Worm (Caenorhabditis elegans) whole organism, midembryonic: ENCODE measurements around the gene F26G1.3.

ENCODE experiments used
- klf-2 ChIP-seq: fragments of 200-800 bp; sonication (Bioruptor generic); conservative IDR thresholded peaks from 2 replicates; pipeline ENCODE4 v1.3.6; 2022; ENCODE audit warnings: missing genetic modification reagents, missing genetic modification characterization, missing compliant biosample characterization
- med-1 ChIP-seq: sonication (generic microtip); optimal IDR thresholded peaks from 2 replicates; lab custom pipeline; 2017; ENCODE audit warnings: missing genetic modification characterization, mild to moderate bottlenecking, missing compliant biosample characterization, antibody characterized with exemption, missing genetic modification reagents; ENCODE audit not compliant: insufficient read depth
- tab-1 ChIP-seq: fragments of 200-800 bp; sonication (Bioruptor generic); IDR thresholded peaks from 2 replicates; pipeline ENCODE4 v1.3.6; 2022; ENCODE audit warnings: missing genetic modification characterization, missing compliant biosample characterization
- ztf-23 ChIP-seq: fragments of 200-800 bp; sonication (Bioruptor generic); IDR thresholded peaks from 2 replicates; pipeline ENCODE4 v1.3.6; 2022; ENCODE audit warnings: missing genetic modification reagents, missing genetic modification characterization, missing compliant biosample characterization
- ztf-29 ChIP-seq: fragments of 200-800 bp; sonication (Bioruptor generic); IDR thresholded peaks from 2 replicates; pipeline ENCODE4 v1.3.6; 2022; ENCODE audit warnings: missing genetic modification reagents, missing genetic modification characterization, missing compliant biosample characterization

ce11 chrII:4748374-4748773 lies 10.2 kb upstream of the F26G1.3 start:
- TF ChIP-seq med-1 (GFP tag; lab: Kevin White, UChicago) (no peak), ztf-29 (no peak), tab-1 (GFP tag; lab: Robert Waterston, UW) (no peak), ztf-23 (GFP tag; lab: Robert Waterston, UW) (no peak), klf-2 (GFP tag; lab: Robert Waterston, UW) (no peak)
